Fruit fly (Drosophila melanogaster) whole organism, adult: ENCODE data around the gene CG33645.
A peak's percentile ranks its signal among the peaks of the same experiment; 100 is the strongest.

Source experiments
- CG11617 ChIP-seq: fragments of 200-800 bp; sonication (Bioruptor generic); optimal IDR thresholded peaks from 2 replicates; lab custom pipeline; 2017; ENCODE audit warnings: mild to moderate bottlenecking, missing biosample characterization, missing genetic modification reagents, missing genetic modification characterization
- CG12768 ChIP-seq: fragments of 200-800 bp; sonication (Bioruptor generic); optimal IDR thresholded peaks from 2 replicates; lab custom pipeline; 2017; ENCODE audit warnings: missing biosample characterization, missing genetic modification characterization, mild to moderate bottlenecking, moderate library complexity, missing genetic modification reagents
- CG33017 ChIP-seq: fragments of 200-800 bp; sonication (Bioruptor generic); optimal IDR thresholded peaks from 2 replicates; lab custom pipeline; 2018; ENCODE audit warnings: missing biosample characterization, mild to moderate bottlenecking, missing genetic modification characterization, moderate library complexity
- Crg-1 ChIP-seq: fragments of 200-800 bp; sonication (Bioruptor generic); optimal IDR thresholded peaks from 2 replicates; lab custom pipeline; 2016; ENCODE audit warnings: missing biosample characterization, missing genetic modification characterization
- bab1 ChIP-seq: fragments of 200-800 bp; sonication (Bioruptor generic); optimal IDR thresholded peaks from 3 replicates; lab custom pipeline; 2019; ENCODE audit warnings: missing biosample characterization, mild to moderate bottlenecking, missing genetic modification characterization, moderate library complexity
- cnc ChIP-seq, 2 experiments: fragments of >200 bp; optimal IDR thresholded peaks; 2 replicates each; lab custom pipeline; 2017
- ovo ChIP-seq: fragments of 200-800 bp; sonication (Bioruptor generic); optimal IDR thresholded peaks from 2 replicates; lab custom pipeline; 2016; ENCODE audit warnings: missing biosample characterization, missing genetic modification characterization
- pad ChIP-seq: fragments of 200-800 bp; sonication (Bioruptor generic); optimal IDR thresholded peaks from 3 replicates; lab custom pipeline; 2017; ENCODE audit warnings: missing biosample characterization, missing genetic modification characterization, mild to moderate bottlenecking, moderate library complexity, missing genetic modification reagents
- tj ChIP-seq: fragments of 200-800 bp; sonication (Bioruptor generic); optimal IDR thresholded peaks from 3 replicates; lab custom pipeline; 2017; ENCODE audit warnings: missing biosample characterization, mild to moderate bottlenecking, missing genetic modification characterization, moderate library complexity
- toe ChIP-seq: fragments of 200-800 bp; sonication (Bioruptor generic); optimal IDR thresholded peaks from 2 replicates; lab custom pipeline; 2016; ENCODE audit warnings: missing biosample characterization, missing genetic modification characterization

dm6 chr2L:13570982-13571426 lies 38.4 kb downstream of the CG33645 start:
- TF ChIP-seq tj (no peak), ovo (no peak), cnc (optimal IDR thresholded peaks at IDR 0.05; lab: Kevin White, UChicago) (no peak), CG11617 (GFP tag; lab: Kevin White, UChicago) (peak; percentile 53), toe (GFP tag; lab: Kevin White, UChicago) (no peak), CG12768 (GFP tag; lab: Kevin White, UChicago) (peak; percentile 24), CG33017 (no peak), pad (no peak), bab1 (GFP tag; lab: Kevin White, UChicago) (peak; percentile 83), Crg-1 (GFP tag; lab: Kevin White, UChicago) (no peak)
